Fruit fly (Drosophila melanogaster) whole organism, pupa: ENCODE results near the gene dos.

Experiments
- CG10348 ChIP-seq: fragments of 200-800 bp; sonication (Bioruptor generic); IDR thresholded peaks from 2 replicates; pipeline ENCODE4 v1.3.6; 2022; ENCODE audit warnings: missing biosample characterization, missing genetic modification characterization
- CG12605 ChIP-seq: fragments of 200-800 bp; sonication (Bioruptor generic); IDR thresholded peaks from 2 replicates; pipeline ENCODE4 v1.3.6; 2022; ENCODE audit warnings: missing biosample characterization, missing genetic modification characterization
- CG13204 ChIP-seq: fragments of 200-800 bp; sonication (Bioruptor generic); optimal IDR thresholded peaks from 2 replicates; lab custom pipeline; 2018; ENCODE audit warnings: missing biosample characterization, mild to moderate bottlenecking, missing genetic modification characterization, moderate library complexity
- CG14655 ChIP-seq: fragments of 200-800 bp; sonication (Bioruptor generic); optimal IDR thresholded peaks from 3 replicates; lab custom pipeline; 2017; ENCODE audit warnings: mild to moderate bottlenecking, missing biosample characterization, missing genetic modification reagents, missing genetic modification characterization
- CG15710 ChIP-seq: fragments of 200-800 bp; sonication (Bioruptor generic); optimal IDR thresholded peaks from 2 replicates; lab custom pipeline; 2018; ENCODE audit warnings: missing biosample characterization, mild to moderate bottlenecking, missing genetic modification characterization, moderate library complexity
- CG17806 ChIP-seq: fragments of 200-800 bp; sonication (Bioruptor generic); optimal IDR thresholded peaks from 2 replicates; lab custom pipeline; 2018; ENCODE audit warnings: missing biosample characterization, mild to moderate bottlenecking, missing genetic modification characterization, moderate library complexity
- CG32121 ChIP-seq: fragments of 200-800 bp; sonication (Bioruptor generic); IDR thresholded peaks from 2 replicates; pipeline ENCODE4 v1.3.6; 2022; ENCODE audit warnings: missing biosample characterization, missing genetic modification characterization
- CG34367 ChIP-seq: fragments of 200-800 bp; sonication (Bioruptor generic); optimal IDR thresholded peaks from 2 replicates; lab custom pipeline; 2018; ENCODE audit warnings: missing biosample characterization, mild to moderate bottlenecking, missing genetic modification characterization
- CG4496 ChIP-seq: fragments of 200-800 bp; sonication (Bioruptor generic); IDR thresholded peaks from 3 replicates; pipeline ENCODE4 v1.3.6; 2022; ENCODE audit warnings: missing biosample characterization, missing genetic modification characterization
- CG8159 ChIP-seq: fragments of 200-800 bp; sonication (Bioruptor generic); optimal IDR thresholded peaks from 3 replicates; lab custom pipeline; 2018; ENCODE audit warnings: missing biosample characterization, mild to moderate bottlenecking, missing genetic modification characterization, moderate library complexity
- CG8301 ChIP-seq: fragments of 200-800 bp; sonication (Bioruptor generic); optimal IDR thresholded peaks from 2 replicates; lab custom pipeline; 2018; ENCODE audit warnings: missing biosample characterization, mild to moderate bottlenecking, missing genetic modification characterization
- CG9948 ChIP-seq: fragments of 200-800 bp; sonication (Bioruptor generic); optimal IDR thresholded peaks from 2 replicates; lab custom pipeline; 2018; ENCODE audit warnings: missing biosample characterization, mild to moderate bottlenecking, missing genetic modification characterization, moderate library complexity
- D1 ChIP-seq: fragments of 200-800 bp; sonication (Bioruptor generic); optimal IDR thresholded peaks from 2 replicates; lab custom pipeline; 2018; ENCODE audit warnings: missing biosample characterization, mild to moderate bottlenecking, missing genetic modification characterization, moderate library complexity
- EcR ChIP-seq: fragments of 200-800 bp; sonication (Bioruptor generic); optimal IDR thresholded peaks from 3 replicates; lab custom pipeline; 2019; ENCODE audit warnings: missing biosample characterization, missing genetic modification characterization, mild to moderate bottlenecking, moderate library complexity, missing genetic modification reagents
- Ets98B ChIP-seq: fragments of 200-800 bp; sonication (Bioruptor generic); IDR thresholded peaks from 2 replicates; pipeline ENCODE4 v1.3.6; 2022; ENCODE audit warnings: missing biosample characterization, missing genetic modification characterization
- Pif1A ChIP-seq: fragments of 200-800 bp; sonication (Bioruptor generic); optimal IDR thresholded peaks from 3 replicates; lab custom pipeline; 2016; ENCODE audit warnings: missing biosample characterization, missing genetic modification characterization
- Pif1B ChIP-seq: fragments of 200-800 bp; sonication (Bioruptor generic); optimal IDR thresholded peaks from 3 replicates; lab custom pipeline; 2016; ENCODE audit warnings: missing biosample characterization, missing genetic modification characterization
- Snoo ChIP-seq: fragments of 200-800 bp; sonication (Bioruptor generic); optimal IDR thresholded peaks from 3 replicates; lab custom pipeline; 2017; ENCODE audit warnings: missing biosample characterization, mild to moderate bottlenecking, missing genetic modification characterization, inconsistent platforms
- fd96Ca ChIP-seq: fragments of 200-800 bp; sonication (Bioruptor generic); IDR thresholded peaks from 3 replicates; pipeline ENCODE4 v1.3.6; 2022; ENCODE audit warnings: missing biosample characterization, missing genetic modification characterization
- gl ChIP-seq: fragments of 200-800 bp; sonication (Bioruptor generic); optimal IDR thresholded peaks from 2 replicates; lab custom pipeline; 2018; ENCODE audit warnings: missing biosample characterization, mild to moderate bottlenecking, missing genetic modification characterization
- rn ChIP-seq: fragments of 200-800 bp; sonication (Bioruptor generic); IDR thresholded peaks from 2 replicates; pipeline ENCODE4 v1.3.6; 2022; ENCODE audit warnings: missing biosample characterization, missing genetic modification characterization

dos gene

DNA sequence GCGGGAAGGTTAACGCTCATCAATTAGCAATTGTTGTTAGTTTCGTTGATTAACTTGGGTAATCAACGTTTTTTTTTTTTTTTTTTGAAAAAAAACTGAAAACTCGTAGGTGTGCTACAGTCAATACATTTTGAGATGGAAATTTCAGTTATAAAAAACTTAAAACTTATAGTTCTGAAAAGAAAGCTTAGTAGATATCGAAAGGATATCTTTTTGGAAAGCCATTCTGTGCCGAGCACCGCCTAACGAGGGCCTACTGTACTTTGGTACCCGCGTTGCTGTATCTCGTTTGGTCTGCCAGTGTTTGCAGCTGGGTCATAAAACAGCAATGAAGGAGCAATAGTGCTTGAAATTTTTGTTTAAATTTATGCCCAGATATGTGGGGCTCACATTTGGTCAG lies 17.2 kb upstream of the dos start:
- TF ChIP-seq CG9948 (tag; lab: Kevin White, UChicago) (no peak), CG15710 (no peak), Ets98B (GFP tag; lab: Robert Waterston, UW) (peak; percentile 83), CG14655 (GFP tag; lab: Kevin White, UChicago) (peak; percentile 32), fd96Ca (GFP tag; lab: Robert Waterston, UW) (peak; percentile 89), CG4496 (GFP tag; lab: Robert Waterston, UW) (peak; percentile 83), rn (GFP tag; lab: Robert Waterston, UW) (peak; percentile 53), gl (no peak), CG13204 (GFP tag; lab: Kevin White, UChicago) (no peak), D1 (no peak), EcR (no peak), Pif1A (peak; percentile 57), Pif1B (GFP tag; lab: Kevin White, UChicago) (peak; percentile 31), Snoo (no peak), CG10348 (GFP tag; lab: Robert Waterston, UW) (no peak), CG32121 (GFP tag; lab: Robert Waterston, UW) (peak; percentile 86), CG12605 (GFP tag; lab: Robert Waterston, UW) (peak; percentile 40), CG8159 (no peak), CG8301 (tag; lab: Kevin White, UChicago) (peak; percentile 24), CG34367 (no peak), CG17806 (no peak)

DNA sequence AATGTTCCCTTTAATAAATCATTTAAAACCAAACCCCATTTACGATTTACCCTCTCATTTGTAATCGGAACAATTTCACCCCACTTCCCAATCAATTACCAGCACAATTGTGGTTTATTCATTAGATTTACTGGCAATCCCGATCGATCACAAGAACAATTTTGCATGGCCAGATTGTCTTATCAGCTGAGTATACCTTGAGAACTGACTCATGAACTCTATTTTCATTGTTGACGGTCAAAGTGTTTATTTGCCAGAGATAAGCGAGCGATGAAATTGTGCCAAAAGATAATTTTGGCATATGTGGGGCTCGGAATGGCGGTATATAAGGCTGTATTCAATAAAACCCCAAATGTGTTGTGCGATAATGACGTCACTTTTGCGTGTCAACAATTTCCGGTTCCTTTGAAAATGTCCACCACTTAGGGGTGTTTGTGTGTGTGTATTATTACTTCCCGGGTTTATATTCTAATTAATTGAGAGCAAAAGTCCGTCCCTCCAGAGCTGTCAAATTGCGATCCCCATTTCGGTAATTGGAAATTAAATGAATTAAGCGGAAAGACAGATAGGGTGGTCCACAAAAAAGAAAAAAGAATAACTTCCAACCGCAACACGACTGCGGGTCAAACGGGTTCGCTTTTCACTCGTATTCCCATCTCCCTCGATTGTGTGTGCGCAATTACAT lies 16.2 kb upstream of the dos start:
- TF ChIP-seq EcR = peak; percentile 75
- no peak for TF ChIP-seq Pif1A
- TF ChIP-seq, all 21 proteins: peak for 1

DNA sequence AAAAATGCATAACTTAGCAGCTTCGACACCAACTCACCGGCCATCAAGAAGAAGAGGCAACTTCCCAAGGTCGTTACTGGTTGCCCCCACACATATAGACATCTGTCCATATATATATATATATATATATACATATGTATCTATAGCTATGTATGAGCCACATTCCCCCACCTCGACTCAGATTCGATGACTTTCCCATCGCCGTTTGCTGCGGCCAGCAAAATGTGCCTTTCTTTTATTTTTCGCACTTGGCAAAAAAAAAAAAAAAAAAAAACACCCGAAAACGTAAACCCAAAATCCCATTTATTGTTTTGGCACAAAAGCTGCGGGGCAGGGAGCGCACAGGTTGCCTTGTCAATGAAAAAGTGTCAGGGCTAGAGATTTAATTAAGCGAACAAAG lies 14.5 kb upstream of the dos start:
- TF ChIP-seq CG8159 (no peak), Ets98B (GFP tag; lab: Robert Waterston, UW) (no peak), CG14655 (GFP tag; lab: Kevin White, UChicago) (no peak), EcR (no peak), CG10348 (GFP tag; lab: Robert Waterston, UW) (no peak), CG9948 (tag; lab: Kevin White, UChicago) (no peak)

DNA sequence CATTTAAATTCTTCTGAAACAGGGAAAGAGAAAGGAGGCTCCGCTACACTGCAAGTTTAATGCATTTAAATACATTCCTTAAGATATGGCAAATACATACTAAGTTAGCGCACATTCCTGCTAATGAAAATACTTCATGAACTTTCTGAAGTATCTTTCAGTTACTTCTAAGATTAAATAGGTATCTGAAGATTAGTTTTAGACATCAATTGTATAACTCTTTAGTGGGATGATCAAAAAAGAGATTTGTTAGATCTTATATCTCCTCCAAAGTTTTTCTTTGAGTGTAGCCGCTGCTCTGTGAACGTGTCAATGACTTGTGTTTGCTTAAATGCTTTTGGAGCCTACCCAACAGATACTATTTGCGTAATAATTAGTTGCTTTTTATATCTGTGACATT lies 14.0 kb upstream of the dos start:
- TF ChIP-seq gl = no peak
- TF ChIP-seq CG15710 = peak; percentile 47
- TF ChIP-seq CG8301 (tag; lab: Kevin White, UChicago) = peak; percentile 66
- peak; percentile 76 for TF ChIP-seq EcR
- TF ChIP-seq CG32121 (GFP tag; lab: Robert Waterston, UW) = peak; percentile 61
- no peak for TF ChIP-seq CG34367
- peak; percentile 44 for TF ChIP-seq Ets98B (GFP tag; lab: Robert Waterston, UW)
- peak; percentile 61 for TF ChIP-seq CG14655 (GFP tag; lab: Kevin White, UChicago)
- no peak for TF ChIP-seq CG13204 (GFP tag; lab: Kevin White, UChicago)
- no peak for TF ChIP-seq fd96Ca (GFP tag; lab: Robert Waterston, UW)
- peak; percentile 40 for TF ChIP-seq CG17806
- TF ChIP-seq Pif1A = peak; percentile 60
- TF ChIP-seq CG4496 (GFP tag; lab: Robert Waterston, UW) = no peak; the same call in 2 of the 3 replicates
- no peak for TF ChIP-seq CG12605 (GFP tag; lab: Robert Waterston, UW)
- no peak for TF ChIP-seq Snoo
- TF ChIP-seq CG8159 = peak; percentile 54
- TF ChIP-seq D1 = no peak
- no peak for TF ChIP-seq rn (GFP tag; lab: Robert Waterston, UW)
- peak; percentile 47 for TF ChIP-seq CG9948 (tag; lab: Kevin White, UChicago)

DNA sequence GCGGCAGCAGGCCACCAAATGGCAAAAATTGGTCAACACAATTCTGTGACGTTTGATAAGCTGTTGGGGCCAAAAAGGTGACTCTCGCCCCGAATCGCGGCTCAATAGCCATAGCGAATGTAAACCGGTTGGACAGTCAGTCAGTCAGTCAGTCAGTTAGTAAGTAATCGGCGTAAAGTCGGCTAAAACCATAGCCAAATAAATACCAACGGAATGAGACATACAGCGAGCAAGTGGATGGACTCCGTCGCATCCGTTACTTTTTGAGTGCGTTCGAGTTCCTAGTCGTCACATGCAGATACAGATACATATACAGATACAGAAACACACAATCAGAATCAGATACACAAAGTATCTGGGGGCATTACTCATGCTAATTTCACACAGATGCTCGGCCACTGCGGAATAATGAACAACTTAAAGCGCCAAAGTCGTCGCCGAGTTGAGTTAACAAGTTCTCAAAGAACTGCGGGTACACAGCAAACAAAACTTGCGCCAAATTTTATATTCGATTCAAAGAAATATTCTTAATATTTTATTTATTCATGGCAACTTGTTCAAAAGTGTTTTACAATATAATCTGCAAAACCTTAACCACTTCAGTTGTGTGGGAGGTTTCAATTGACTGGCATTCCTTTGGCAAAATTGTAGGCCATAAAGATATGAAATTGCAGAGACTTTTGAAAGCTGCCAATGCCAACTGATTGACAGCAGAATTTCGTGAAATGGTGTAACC lies 11.9 kb upstream of the dos start:
- TF ChIP-seq CG14655 (GFP tag; lab: Kevin White, UChicago) (peak; percentile 36), Ets98B (GFP tag; lab: Robert Waterston, UW) (no peak), CG13204 (GFP tag; lab: Kevin White, UChicago) (no peak), gl (no peak), Pif1A (no peak), CG9948 (tag; lab: Kevin White, UChicago) (no peak), CG8301 (tag; lab: Kevin White, UChicago) (no peak), Pif1B (GFP tag; lab: Kevin White, UChicago) (peak; percentile 9), EcR (peak; percentile 8), fd96Ca (GFP tag; lab: Robert Waterston, UW) (no peak)

DNA sequence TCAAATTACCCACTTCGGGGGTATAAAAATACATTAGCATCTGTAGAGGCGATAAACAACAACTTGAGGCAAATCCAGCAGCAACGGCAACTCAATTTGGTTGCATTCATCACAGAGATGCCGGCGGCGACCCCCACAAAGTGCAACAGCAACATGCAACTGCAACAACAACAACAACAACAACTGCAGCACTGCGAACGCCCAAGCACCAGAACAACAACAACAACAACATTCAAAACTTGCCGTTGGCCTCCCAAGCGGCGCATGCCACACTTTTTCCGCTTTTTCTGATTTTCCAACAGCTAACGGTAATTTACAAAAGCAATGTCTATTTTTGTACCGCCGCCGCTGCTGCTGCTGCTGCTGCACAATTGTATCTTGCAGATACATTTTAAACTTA lies 10.9 kb upstream of the dos start:
- no peak for TF ChIP-seq Pif1B (GFP tag; lab: Kevin White, UChicago)
- no peak for TF ChIP-seq rn (GFP tag; lab: Robert Waterston, UW)
- TF ChIP-seq CG14655 (GFP tag; lab: Kevin White, UChicago) = no peak
- TF ChIP-seq CG17806 = no peak
- no peak for TF ChIP-seq EcR
- TF ChIP-seq CG8301 (tag; lab: Kevin White, UChicago) = no peak
- TF ChIP-seq, all 21 proteins: peak for 0
